Fruit fly (Drosophila melanogaster): ENCODE results near the gene Polr2J.

The Polr2J gene

dm6 chr2L:17433030-17433912 lies 23.1 kb upstream of the Polr2J start, which contains the start of the genes Dif and CG5043:
Dif (minus strand) TSS chr2L:17433161.
CG5043 (plus strand) TSS chr2L:17433862.
- TF ChIP-seq trem (tag; optimal IDR thresholded peaks at IDR 0.05) (no peak), CG9797 (GFP tag; optimal IDR thresholded peaks at IDR 0.05) (no peak), Rfx (GFP tag; IDR thresholded peaks at IDR 0.05) (no peak), crol (GFP tag; IDR thresholded peaks at IDR 0.05) (peak; percentile 90), CG30403 (GFP tag; optimal IDR thresholded peaks at IDR 0.05) (no peak), CG14667 (GFP tag; IDR thresholded peaks at IDR 0.05) (no peak), lola (GFP tag; optimal IDR thresholded peaks at IDR 0.05) (no peak), BtbVII (GFP tag; optimal IDR thresholded peaks at IDR 0.05) (no peak), sima (GFP tag; optimal IDR thresholded peaks at IDR 0.05) (no peak), CG14050 (GFP tag; IDR thresholded peaks at IDR 0.05) (no peak), CG3163 (GFP tag; optimal IDR thresholded peaks at IDR 0.05) (no peak), CG3407 (GFP tag; optimal IDR thresholded peaks at IDR 0.05) (no peak), CG2129 (GFP tag; IDR thresholded peaks at IDR 0.05; ENCODE audit: partially characterized antibody) (no peak), gsb-n (tag; optimal IDR thresholded peaks at IDR 0.05) (no peak), CHES-1-like (GFP tag; optimal IDR thresholded peaks at IDR 0.05) (no peak), gt (GFP tag; IDR thresholded peaks at IDR 0.05) (no peak), ewg (GFP tag; optimal IDR thresholded peaks at IDR 0.05) (peak; percentile 60), CG18599 (GFP tag; optimal IDR thresholded peaks at IDR 0.05) (no peak), E2f2 (GFP tag; IDR thresholded peaks at IDR 0.05) (peak; percentile 86), CG31224 (GFP tag; IDR thresholded peaks at IDR 0.05) (no peak), Opbp (GFP tag; IDR thresholded peaks at IDR 0.05; ENCODE audit: partially characterized antibody) (0 out of 3 replicates have a peak, but pooled peaks have one; percentile 18), zen2 (GFP tag; IDR thresholded peaks at IDR 0.05; ENCODE audit: partially characterized antibody) (peak; percentile 60; the same call in 1 of the 3 replicates), NC2β (GFP tag; optimal IDR thresholded peaks at IDR 0.05) (no peak), CG13287 (GFP tag; IDR thresholded peaks at IDR 0.05; ENCODE audit: partially characterized antibody) (peak; percentile 31), cas (GFP tag; IDR thresholded peaks at IDR 0.05) (no peak), caup (GFP tag; optimal IDR thresholded peaks at IDR 0.05; ENCODE audit: severe bottlenecking) (peak; percentile 29), Bteb2 (GFP tag; optimal IDR thresholded peaks at IDR 0.05) (no peak), nom (GFP tag; optimal IDR thresholded peaks at IDR 0.05) (no peak), CG9817 (tag; optimal IDR thresholded peaks at IDR 0.05) (no peak), CG8944 (GFP tag; optimal IDR thresholded peaks at IDR 0.05) (no peak), MESR4 (GFP tag; optimal IDR thresholded peaks at IDR 0.05) (no peak), Max (GFP tag; optimal IDR thresholded peaks at IDR 0.05) (no peak), HmgZ (tag; optimal IDR thresholded peaks at IDR 0.05) (peak; percentile 23), CG18619 (GFP tag; optimal IDR thresholded peaks at IDR 0.05) (no peak), Hand (GFP tag; optimal IDR thresholded peaks at IDR 0.05) (peak; percentile 1), vvl (GFP tag; IDR thresholded peaks at IDR 0.05) (0 out of 2 replicates have a peak, but pooled peaks have one; percentile 50), MBD-R2 (GFP tag; IDR thresholded peaks at IDR 0.05) (peak; percentile 28; the same call in 1 of the 2 replicates), Dp (GFP tag; optimal IDR thresholded peaks at IDR 0.05) (peak; percentile 73), Bdp1 (GFP tag; optimal IDR thresholded peaks at IDR 0.05) (no peak), CG14014 (GFP tag; IDR thresholded peaks at IDR 0.05) (no peak), chinmo (GFP tag; IDR thresholded peaks at IDR 0.05; ENCODE audit: partially characterized antibody) (peak; percentile 81; the same call in 1 of the 4 replicates), corto (GFP tag; optimal IDR thresholded peaks at IDR 0.05) (no peak), Ssrp (tag; optimal IDR thresholded peaks at IDR 0.05) (no peak), CG15514 (GFP tag; optimal IDR thresholded peaks at IDR 0.05) (peak; percentile 28), al (GFP tag; IDR thresholded peaks at IDR 0.05) (no peak), CG43689 (GFP tag; IDR thresholded peaks at IDR 0.05) (no peak), NK7.1 (GFP tag; optimal IDR thresholded peaks at IDR 0.05) (no peak), CG1647 (GFP tag; optimal IDR thresholded peaks at IDR 0.05) (no peak)
